Fruit fly (Drosophila melanogaster): ENCODE data around the gene Mfe2.
A peak's percentile ranks its signal among the peaks of the same experiment; 100 is the strongest.

The Mfe2 gene

dm6 chrX:16266437-16266836 lies 4.3 kb upstream of the Mfe2 start, which contains the start of gene CG12507:
Gene CG12507 (minus strand): TSS chrX:16266537.
- no peak for TF ChIP-seq CG32121 (GFP tag; IDR thresholded peaks at IDR 0.05)
- TF ChIP-seq gl (tag; optimal IDR thresholded peaks at IDR 0.05): no peak
- TF ChIP-seq Ets98B (GFP tag; IDR thresholded peaks at IDR 0.05): no peak
- no peak for TF ChIP-seq CG8301 (tag; optimal IDR thresholded peaks at IDR 0.05)
- no peak for TF ChIP-seq CG12605 (GFP tag; IDR thresholded peaks at IDR 0.05)
- no peak for TF ChIP-seq CG17806 (tag; optimal IDR thresholded peaks at IDR 0.05)
- TF ChIP-seq D1 (tag; optimal IDR thresholded peaks at IDR 0.05): no peak
- no peak for TF ChIP-seq Snoo (tag; optimal IDR thresholded peaks at IDR 0.05)
- no peak for TF ChIP-seq rn (GFP tag; IDR thresholded peaks at IDR 0.05)
- TF ChIP-seq CG14655 (GFP tag; optimal IDR thresholded peaks at IDR 0.05): no peak
- no peak for TF ChIP-seq Pif1A (GFP tag; optimal IDR thresholded peaks at IDR 0.05)
- TF ChIP-seq CG4496 (GFP tag; IDR thresholded peaks at IDR 0.05): no peak
- no peak for TF ChIP-seq CG34367 (tag; optimal IDR thresholded peaks at IDR 0.05)
- TF ChIP-seq CG9948 (tag; optimal IDR thresholded peaks at IDR 0.05): no peak
- TF ChIP-seq CG8159 (tag; optimal IDR thresholded peaks at IDR 0.05): no peak
- TF ChIP-seq CG10348 (GFP tag; IDR thresholded peaks at IDR 0.05): no peak
- TF ChIP-seq EcR (GFP tag; optimal IDR thresholded peaks at IDR 0.05): no peak
- TF ChIP-seq CG13204 (GFP tag; optimal IDR thresholded peaks at IDR 0.05): no peak
- TF ChIP-seq fd96Ca (GFP tag; IDR thresholded peaks at IDR 0.05): no peak

- TF ChIP-seq CG14655 (GFP tag; optimal IDR thresholded peaks at IDR 0.05) (no peak), CG32121 (GFP tag; IDR thresholded peaks at IDR 0.05) (no peak), gl (tag; optimal IDR thresholded peaks at IDR 0.05) (no peak)
These were observed 4.6 kb downstream of the Mfe2 start for dm6 chrX:16275168-16275853.

dm6 chrX:16275854-16276338 lies 5.1 kb downstream of the Mfe2 start, which contains the start of the genes kat80 and Prosalpha4:
Gene kat80 (minus strand): TSS chrX:16276180.
Gene Prosalpha4 (plus strand): TSS chrX:16276270.
- TF ChIP-seq CG14655 (GFP tag; optimal IDR thresholded peaks at IDR 0.05) (peak; percentile 36), CG15710 (tag; optimal IDR thresholded peaks at IDR 0.05) (peak; percentile 19), Pif1B (GFP tag; optimal IDR thresholded peaks at IDR 0.05) (no peak), Snoo (tag; optimal IDR thresholded peaks at IDR 0.05) (peak; percentile 63), CG8159 (tag; optimal IDR thresholded peaks at IDR 0.05) (peak; percentile 26)

dm6 chrX:16277878-16278506 lies 7.2 kb downstream of the Mfe2 start, which contains the start of gene eas:
Gene eas (plus strand): TSS chrX:16278328.
- TF ChIP-seq fd96Ca (GFP tag; IDR thresholded peaks at IDR 0.05) (0 out of 3 replicates have a peak, but pooled peaks have one; percentile 36), CG4496 (GFP tag; IDR thresholded peaks at IDR 0.05) (0 out of 3 replicates have a peak, but pooled peaks have one; percentile 15), CG13204 (GFP tag; optimal IDR thresholded peaks at IDR 0.05) (no peak)

dm6 chrX:16278783-16279182 lies 8.0 kb downstream of the Mfe2 start:
- TF ChIP-seq rn (GFP tag; IDR thresholded peaks at IDR 0.05) (peak; percentile 37; the same call in 1 of the 2 replicates), CG8301 (tag; optimal IDR thresholded peaks at IDR 0.05) (peak; percentile 84), Snoo (tag; optimal IDR thresholded peaks at IDR 0.05) (peak; percentile 78), EcR (GFP tag; optimal IDR thresholded peaks at IDR 0.05) (peak; percentile 51), Pif1A (GFP tag; optimal IDR thresholded peaks at IDR 0.05) (peak; percentile 76), CG9948 (tag; optimal IDR thresholded peaks at IDR 0.05) (peak; percentile 83), CG17806 (tag; optimal IDR thresholded peaks at IDR 0.05) (peak; percentile 83), CG14655 (GFP tag; optimal IDR thresholded peaks at IDR 0.05) (peak; percentile 87), fd96Ca (GFP tag; IDR thresholded peaks at IDR 0.05) (peak; percentile 92), gl (tag; optimal IDR thresholded peaks at IDR 0.05) (peak; percentile 81), CG10348 (GFP tag; IDR thresholded peaks at IDR 0.05) (no peak), CG15710 (tag; optimal IDR thresholded peaks at IDR 0.05) (peak; percentile 90), CG12605 (GFP tag; IDR thresholded peaks at IDR 0.05) (peak; percentile 87), CG32121 (GFP tag; IDR thresholded peaks at IDR 0.05) (peak; percentile 79), Ets98B (GFP tag; IDR thresholded peaks at IDR 0.05) (peak; percentile 89), CG34367 (tag; optimal IDR thresholded peaks at IDR 0.05) (peak; percentile 88), CG8159 (tag; optimal IDR thresholded peaks at IDR 0.05) (peak; percentile 87), Pif1B (GFP tag; optimal IDR thresholded peaks at IDR 0.05) (peak; percentile 83), CG13204 (GFP tag; optimal IDR thresholded peaks at IDR 0.05) (peak; percentile 88), CG4496 (GFP tag; IDR thresholded peaks at IDR 0.05) (peak; percentile 90), D1 (tag; optimal IDR thresholded peaks at IDR 0.05) (peak; percentile 22)

dm6 chrX:16279340-16279941 lies 8.7 kb downstream of the Mfe2 start:
- peak; percentile 84 for TF ChIP-seq Pif1B (GFP tag; optimal IDR thresholded peaks at IDR 0.05)
- TF ChIP-seq CG13204 (GFP tag; optimal IDR thresholded peaks at IDR 0.05): peak; percentile 50
- peak; percentile 75 for TF ChIP-seq CG34367 (tag; optimal IDR thresholded peaks at IDR 0.05)
- peak; percentile 97 for TF ChIP-seq CG4496 (GFP tag; IDR thresholded peaks at IDR 0.05)
- TF ChIP-seq fd96Ca (GFP tag; IDR thresholded peaks at IDR 0.05): peak; percentile 95
- TF ChIP-seq CG32121 (GFP tag; IDR thresholded peaks at IDR 0.05): peak; percentile 92
- TF ChIP-seq Ets98B (GFP tag; IDR thresholded peaks at IDR 0.05): peak; percentile 93
- TF ChIP-seq CG8159 (tag; optimal IDR thresholded peaks at IDR 0.05): peak; percentile 86
- peak; percentile 88 for TF ChIP-seq CG15710 (tag; optimal IDR thresholded peaks at IDR 0.05)
- peak; percentile 78 for TF ChIP-seq CG8301 (tag; optimal IDR thresholded peaks at IDR 0.05)
- peak; percentile 0 for TF ChIP-seq EcR (GFP tag; optimal IDR thresholded peaks at IDR 0.05)
- peak; percentile 84 for TF ChIP-seq rn (GFP tag; IDR thresholded peaks at IDR 0.05)
- peak; percentile 79 for TF ChIP-seq CG9948 (tag; optimal IDR thresholded peaks at IDR 0.05)
- peak; percentile 82; the same call in 1 of the 2 replicates for TF ChIP-seq CG12605 (GFP tag; IDR thresholded peaks at IDR 0.05)
- TF ChIP-seq Pif1A (GFP tag; optimal IDR thresholded peaks at IDR 0.05): peak; percentile 86
- TF ChIP-seq gl (tag; optimal IDR thresholded peaks at IDR 0.05): peak; percentile 69
- TF ChIP-seq CG14655 (GFP tag; optimal IDR thresholded peaks at IDR 0.05): peak; percentile 84
- TF ChIP-seq Snoo (tag; optimal IDR thresholded peaks at IDR 0.05): peak; percentile 97
- TF ChIP-seq CG17806 (tag; optimal IDR thresholded peaks at IDR 0.05): peak; percentile 81
- peak; percentile 84 for TF ChIP-seq CG10348 (GFP tag; IDR thresholded peaks at IDR 0.05)
- TF ChIP-seq D1 (tag; optimal IDR thresholded peaks at IDR 0.05): no peak
